Worm (Caenorhabditis elegans) whole organism, L4 larva: ENCODE data around the gene srh-295.

Source experiments
- F49E8.2 ChIP-seq: sonication (generic microtip); optimal IDR thresholded peaks from 2 replicates; lab custom pipeline; 2016; ENCODE audit warnings: missing compliant biosample characterization, mild to moderate bottlenecking, missing genetic modification characterization, borderline replicate concordance
- T26A8.4 ChIP-seq: fragments of 200-800 bp; sonication (Bioruptor generic); IDR thresholded peaks from 2 replicates; pipeline ENCODE4 v1.3.6; 2022; ENCODE audit warnings: missing genetic modification characterization, missing compliant biosample characterization
- Y5F2A.4 ChIP-seq: fragments of 200-800 bp; sonication (Bioruptor generic); optimal IDR thresholded peaks from 2 replicates; lab custom pipeline; 2018; ENCODE audit warnings: mild to moderate bottlenecking, missing genetic modification characterization, missing compliant biosample characterization
- aly-2 ChIP-seq: sonication (generic microtip); optimal IDR thresholded peaks from 2 replicates; lab custom pipeline; 2018; ENCODE audit warnings: missing biosample characterization, missing genetic modification characterization
- ama-1 ChIP-seq: fragments of 150-350 bp; optimal IDR thresholded peaks from 2 replicates; lab custom pipeline; 2014; ENCODE audit warnings: inconsistent platforms, mixed read lengths
- ceh-28 ChIP-seq: fragments of 150-350 bp; optimal IDR thresholded peaks from 2 replicates; lab custom pipeline; 2014; ENCODE audit warnings: missing biosample characterization, missing genetic modification reagents, missing genetic modification characterization
- ceh-32 ChIP-seq: sonication (generic microtip); optimal IDR thresholded peaks from 2 replicates; lab custom pipeline; 2016; ENCODE audit warnings: mild to moderate bottlenecking, missing genetic modification characterization, missing compliant biosample characterization; ENCODE audit not compliant: poor library complexity
- ceh-82 ChIP-seq: sonication (generic microtip); optimal IDR thresholded peaks from 2 replicates; lab custom pipeline; 2017; ENCODE audit warnings: missing biosample characterization, missing genetic modification characterization
- daf-16 ChIP-seq, 3 experiments: sonication (generic microtip); optimal IDR thresholded peaks; 2 replicates each; lab custom pipeline; 2016 to 2017; ENCODE audit warnings: missing genetic modification characterization in 3 of 3, missing genetic modification reagents in 3 of 3, mild to moderate bottlenecking in 2 of 3, missing compliant biosample characterization in 2 of 3, missing biosample characterization in 1 of 3, moderate library complexity in 1 of 3
- daf-8 ChIP-seq: fragments of 200-800 bp; sonication (Bioruptor generic); IDR thresholded peaks from 2 replicates; pipeline ENCODE4 v1.3.6; 2022; ENCODE audit warnings: missing genetic modification characterization, missing compliant biosample characterization
- dmd-6 ChIP-seq: fragments of 200-800 bp; sonication (Bioruptor generic); IDR thresholded peaks from 2 replicates; pipeline ENCODE4 v1.3.6; 2022; ENCODE audit warnings: missing genetic modification reagents, missing genetic modification characterization, missing compliant biosample characterization
- dmd-8 ChIP-seq: fragments of 200-800 bp; sonication (Bioruptor generic); IDR thresholded peaks from 2 replicates; pipeline ENCODE4 v1.3.6; 2022; ENCODE audit warnings: missing genetic modification characterization, missing compliant biosample characterization
- dmd-9 ChIP-seq: fragments of 200-800 bp; sonication (Bioruptor generic); IDR thresholded peaks from 2 replicates; pipeline ENCODE4 v1.3.6; 2022; ENCODE audit warnings: missing genetic modification reagents, missing genetic modification characterization, missing compliant biosample characterization
- duxl-1 ChIP-seq: sonication (generic microtip); optimal IDR thresholded peaks from 2 replicates; lab custom pipeline; 2016; ENCODE audit warnings: mild to moderate bottlenecking, missing genetic modification characterization, moderate library complexity, missing compliant biosample characterization; ENCODE audit not compliant: poor library complexity
- dve-1 ChIP-seq: sonication (generic microtip); optimal IDR thresholded peaks from 2 replicates; lab custom pipeline; 2017; ENCODE audit warnings: antibody characterized with exemption, mild to moderate bottlenecking, missing genetic modification characterization, missing compliant biosample characterization; ENCODE audit not compliant: insufficient read depth
- fkh-10 ChIP-seq: fragments of 150-350 bp; optimal IDR thresholded peaks from 2 replicates; lab custom pipeline; 2014; ENCODE audit warnings: missing biosample characterization, missing genetic modification reagents, missing genetic modification characterization
- gei-8 ChIP-seq: fragments of 200-800 bp; sonication (Bioruptor generic); optimal IDR thresholded peaks from 2 replicates; lab custom pipeline; 2018; ENCODE audit warnings: mild to moderate bottlenecking, missing genetic modification characterization, missing compliant biosample characterization
- hlh-11 ChIP-seq: fragments of 200-800 bp; sonication (Bioruptor generic); optimal IDR thresholded peaks from 2 replicates; lab custom pipeline; 2018; ENCODE audit warnings: mild to moderate bottlenecking, missing genetic modification characterization, missing compliant biosample characterization
- hlh-30 ChIP-seq: sonication (generic microtip); optimal IDR thresholded peaks from 2 replicates; lab custom pipeline; 2017; ENCODE audit warnings: antibody characterized with exemption, mild to moderate bottlenecking, missing genetic modification characterization, missing compliant biosample characterization; ENCODE audit not compliant: insufficient read depth
- lin-38 ChIP-seq: fragments of 200-800 bp; sonication (Bioruptor generic); IDR thresholded peaks from 2 replicates; pipeline ENCODE4 v1.3.6; 2022; ENCODE audit warnings: missing genetic modification reagents, missing genetic modification characterization, missing compliant biosample characterization
- lir-3 ChIP-seq: sonication (generic microtip); optimal IDR thresholded peaks from 2 replicates; lab custom pipeline; 2016; ENCODE audit warnings: mild to moderate bottlenecking, missing genetic modification characterization, missing compliant biosample characterization
- mdl-1 ChIP-seq, 2 experiments: fragments of 150-350 bp in 1 of 2; sonication (generic microtip) in 1 of 2; optimal IDR thresholded peaks; 2 replicates each; lab custom pipeline; 2014 to 2017; ENCODE audit warnings: missing biosample characterization in 2 of 2, missing genetic modification characterization in 2 of 2
- mxl-2 ChIP-seq: fragments of 200-800 bp; sonication (Bioruptor generic); conservative IDR thresholded peaks from 2 replicates; pipeline ENCODE4 v1.3.6; 2022; ENCODE audit warnings: missing genetic modification reagents, missing genetic modification characterization, missing compliant biosample characterization
- nhr-28 ChIP-seq: fragments of 150-350 bp; optimal IDR thresholded peaks from 2 replicates; lab custom pipeline; 2014; ENCODE audit warnings: missing biosample characterization, missing genetic modification characterization
- nhr-48 ChIP-seq: sonication (generic microtip); optimal IDR thresholded peaks from 2 replicates; lab custom pipeline; 2016; ENCODE audit warnings: mild to moderate bottlenecking, missing genetic modification characterization, missing compliant biosample characterization
- nhr-6 ChIP-seq: fragments of 150-350 bp; optimal IDR thresholded peaks from 2 replicates; lab custom pipeline; 2014; ENCODE audit warnings: missing biosample characterization, missing genetic modification characterization
- nhr-77 ChIP-seq: fragments of 150-350 bp; optimal IDR thresholded peaks from 2 replicates; lab custom pipeline; 2014; ENCODE audit warnings: missing biosample characterization, missing genetic modification characterization
- pha-4 ChIP-seq, 2 experiments: fragments of 150-350 bp in 1 of 2; fragments of 200-800 bp in 1 of 2; sonication (Bioruptor generic) in 1 of 2; IDR thresholded peaks in 1 of 2; optimal IDR thresholded peaks in 1 of 2; 2 replicates each; pipeline versions ENCODE4 v1.3.6 to Lab custom; 2014 to 2022; ENCODE audit warnings: missing genetic modification characterization in 2 of 2, missing genetic modification reagents in 2 of 2, missing biosample characterization in 1 of 2, missing compliant biosample characterization in 1 of 2
- pqm-1 ChIP-seq: sonication (generic microtip); optimal IDR thresholded peaks from 2 replicates; lab custom pipeline; 2017; ENCODE audit warnings: missing biosample characterization, missing genetic modification characterization
- saeg-2 ChIP-seq: fragments of 200-800 bp; sonication (Bioruptor generic); IDR thresholded peaks from 2 replicates; pipeline ENCODE4 v1.3.6; 2022; ENCODE audit warnings: missing genetic modification reagents, missing genetic modification characterization, missing compliant biosample characterization
- snpc-1.2 ChIP-seq: fragments of 200-800 bp; sonication (Bioruptor generic); IDR thresholded peaks from 2 replicates; pipeline ENCODE4 v1.3.6; 2022; ENCODE audit warnings: missing genetic modification reagents, missing genetic modification characterization, missing compliant biosample characterization
- snpc-4 ChIP-seq: fragments of 150-350 bp; optimal IDR thresholded peaks from 2 replicates; lab custom pipeline; 2014; ENCODE audit warnings: missing biosample characterization, missing genetic modification characterization
- vab-7 ChIP-seq: fragments of 200-800 bp; sonication (Bioruptor generic); IDR thresholded peaks from 2 replicates; pipeline ENCODE4 v1.3.6; 2022; ENCODE audit warnings: missing genetic modification reagents, missing genetic modification characterization, missing compliant biosample characterization
- zfp-2 ChIP-seq: sonication (generic microtip); optimal IDR thresholded peaks from 2 replicates; lab custom pipeline; 2016; ENCODE audit warnings: mild to moderate bottlenecking, missing genetic modification characterization, missing compliant biosample characterization
- zip-2 ChIP-seq: fragments of 150-350 bp; optimal IDR thresholded peaks from 2 replicates; lab custom pipeline; 2014; ENCODE audit warnings: missing biosample characterization, missing genetic modification characterization
- ztf-7 ChIP-seq: fragments of 150-350 bp; optimal IDR thresholded peaks from 2 replicates; lab custom pipeline; 2014; ENCODE audit warnings: missing biosample characterization, missing genetic modification characterization

Gene srh-295

DNA sequence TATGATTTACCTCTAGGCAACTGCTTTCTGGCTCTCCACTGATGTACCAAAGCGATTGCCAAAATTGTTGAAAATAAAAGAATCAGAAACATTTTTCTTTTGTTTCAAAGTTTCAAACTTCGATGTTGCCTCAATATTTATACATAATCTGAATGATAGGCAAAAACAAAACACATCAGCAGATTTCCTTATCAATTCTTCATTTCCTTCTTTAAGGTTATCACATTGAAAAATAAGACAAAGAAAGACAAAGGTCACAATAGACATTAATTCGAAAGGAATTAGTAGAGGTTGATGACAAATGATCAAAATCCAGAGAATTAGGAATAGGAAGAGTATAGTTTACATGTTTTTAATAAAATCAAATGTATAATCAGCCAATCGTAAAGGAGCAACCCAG lies 39.4 kb upstream of the srh-295 start, which contains the start of gene cyp-34A2:
Gene cyp-34A2 (minus strand): TSS at position 101 of the 400 bp plus-strand sequence.
- TF ChIP-seq snpc-1.2 (GFP tag; lab: Robert Waterston, UW) (no peak), lin-38 (GFP tag; lab: Robert Waterston, UW) (no peak), ceh-32 (no peak), gei-8 (GFP tag; lab: Kevin White, UChicago) (no peak), zip-2 (tag; lab: Kevin White, UChicago) (no peak), duxl-1 (tag; lab: Kevin White, UChicago) (no peak), nhr-48 (tag; lab: Kevin White, UChicago) (no peak), lir-3 (tag; lab: Kevin White, UChicago) (no peak), mdl-1 (tag; optimal IDR thresholded peaks at IDR 0.05; lab: Kevin White, UChicago) (no peak), hlh-11 (tag; lab: Kevin White, UChicago) (no peak), aly-2 (tag; lab: Kevin White, UChicago) (no peak), saeg-2 (GFP tag; lab: Robert Waterston, UW) (no peak)

- TF ChIP-seq hlh-30, result no peak
- TF ChIP-seq ama-1, result no peak
- TF ChIP-seq pha-4 (GFP tag; IDR thresholded peaks at IDR 0.05; lab: Robert Waterston, UW), result no peak
- TF ChIP-seq pha-4 (tag; optimal IDR thresholded peaks at IDR 0.05; lab: Kevin White, UChicago), result no peak
- no peak for TF ChIP-seq zfp-2 (tag; lab: Kevin White, UChicago)
- TF ChIP-seq dmd-9 (GFP tag; lab: Robert Waterston, UW), result no peak
- TF ChIP-seq aly-2 (tag; lab: Kevin White, UChicago), result no peak
- no peak for TF ChIP-seq vab-7 (GFP tag; lab: Robert Waterston, UW)
- TF ChIP-seq saeg-2 (GFP tag; lab: Robert Waterston, UW), result no peak
- TF ChIP-seq Y5F2A.4 (GFP tag; lab: Kevin White, UChicago), result no peak
- TF ChIP-seq F49E8.2 (tag; lab: Kevin White, UChicago), result no peak
- no peak for TF ChIP-seq lir-3 (tag; lab: Kevin White, UChicago)
These were observed 36.5 kb upstream of the srh-295 start, which contains the start of gene str-96 for ce11 chrV:15293865-15294264. TSS of gene str-96 (minus strand) at chrV:15293965.

ce11 chrV:15298597-15298996 lies 31.8 kb upstream of the srh-295 start, which contains the start of gene cpr-3:
TSS of gene cpr-3 (minus strand) at chrV:15298700.
- TF ChIP-seq nhr-48 (tag; lab: Kevin White, UChicago) (peak; percentile 27), mdl-1 (tag; optimal IDR thresholded peaks at IDR 0.05; lab: Kevin White, UChicago) (peak in 1 of 2 experiments; percentile 30), hlh-30 (peak; percentile 49), daf-16 (GFP tag; optimal IDR thresholded peaks at IDR 0.05; lab: Kevin White, UChicago) (no peak), daf-16 (tag; optimal IDR thresholded peaks at IDR 0.05; lab: Kevin White, UChicago) (peak; percentile 85), nhr-28 (tag; lab: Kevin White, UChicago) (peak; percentile 98), pqm-1 (tag; lab: Kevin White, UChicago) (peak; percentile 99), fkh-10 (no peak), pha-4 (GFP tag; IDR thresholded peaks at IDR 0.05; lab: Robert Waterston, UW) (no peak; the same call in 1 of the 2 replicates), pha-4 (tag; optimal IDR thresholded peaks at IDR 0.05; lab: Kevin White, UChicago) (no peak), snpc-4 (tag; lab: Kevin White, UChicago) (no peak), dve-1 (tag; lab: Kevin White, UChicago) (peak; percentile 73), dmd-6 (GFP tag; lab: Robert Waterston, UW) (peak; percentile 95), ztf-7 (tag; lab: Kevin White, UChicago) (peak; percentile 31), nhr-77 (peak; percentile 83), nhr-6 (tag; lab: Kevin White, UChicago) (peak; percentile 99)

ce11 chrV:15303625-15304024 lies 26.8 kb upstream of the srh-295 start, which contains the start of gene srx-48:
TSS of gene srx-48 (minus strand) at chrV:15303725.
- no peak for TF ChIP-seq ceh-82 (tag; lab: Kevin White, UChicago)
- no peak for TF ChIP-seq mxl-2
- no peak for TF ChIP-seq ceh-28 (tag; lab: Kevin White, UChicago)
- no peak for TF ChIP-seq daf-8 (GFP tag; lab: Robert Waterston, UW)
- no peak for TF ChIP-seq dmd-8
- TF ChIP-seq lir-3 (tag; lab: Kevin White, UChicago), result no peak
- no peak for TF ChIP-seq T26A8.4
- TF ChIP-seq, all 104 proteins: peak for 0
